Worm (Caenorhabditis elegans) whole organism, young adult: ENCODE data around the gene T27A8.7.
"Not testable (repeated sequence)": the region's sequence is repeated elsewhere in the genome, so short reads cannot be mapped to it uniquely, and the experiment has no call there.

Experiments used
- B0019.2 ChIP-seq: fragments of 200-800 bp; sonication (Bioruptor generic); conservative IDR thresholded peaks from 2 replicates; pipeline ENCODE4 v1.3.6; 2022; ENCODE audit warnings: missing genetic modification reagents, missing genetic modification characterization, missing compliant biosample characterization
- B0035.1 ChIP-seq: sonication (generic microtip); optimal IDR thresholded peaks from 2 replicates; lab custom pipeline; 2016; ENCODE audit warnings: missing genetic modification characterization, mild to moderate bottlenecking, missing compliant biosample characterization, missing genotype, missing genetic modification reagents
- D2030.7 ChIP-seq: fragments of 200-800 bp; sonication (Bioruptor generic); IDR thresholded peaks from 2 replicates; pipeline ENCODE4 v1.3.6; 2022; ENCODE audit warnings: missing genetic modification reagents, missing genetic modification characterization, missing compliant biosample characterization
- F39B2.1 ChIP-seq: fragments of 200-800 bp; sonication (Bioruptor generic); IDR thresholded peaks from 2 replicates; pipeline ENCODE4 v1.3.6; 2022; ENCODE audit warnings: missing genetic modification reagents, missing genetic modification characterization, missing compliant biosample characterization
- F49E8.2 ChIP-seq: sonication (generic microtip); optimal IDR thresholded peaks from 3 replicates; lab custom pipeline; 2017; ENCODE audit warnings: missing genetic modification characterization, mild to moderate bottlenecking, missing compliant biosample characterization, antibody characterized with exemption, moderate library complexity; ENCODE audit not compliant: insufficient read depth
- F57A8.1 ChIP-seq: fragments of 200-800 bp; sonication (Bioruptor generic); optimal IDR thresholded peaks from 2 replicates; lab custom pipeline; 2018; ENCODE audit warnings: mild to moderate bottlenecking, missing genetic modification characterization, moderate library complexity, missing compliant biosample characterization
- F57C9.4 ChIP-seq: sonication (generic microtip); optimal IDR thresholded peaks from 2 replicates; lab custom pipeline; 2017; ENCODE audit warnings: mild to moderate bottlenecking, missing genetic modification characterization, missing compliant biosample characterization
- akir-1 ChIP-seq: fragments of 200-800 bp; sonication (Bioruptor generic); optimal IDR thresholded peaks from 2 replicates; lab custom pipeline; 2018; ENCODE audit warnings: mild to moderate bottlenecking, missing genetic modification characterization, moderate library complexity, missing compliant biosample characterization
- ama-1 ChIP-seq, 3 experiments: fragments of 150-350 bp in 1 of 3; sonication (generic microtip) in 2 of 3; optimal IDR thresholded peaks; 2 replicates each; lab custom pipeline; 2014 to 2018; ENCODE audit warnings: missing biosample characterization in 2 of 3, missing genetic modification characterization in 2 of 3, missing genetic modification reagents in 2 of 3
- aptf-3 ChIP-seq: fragments of 200-800 bp; sonication (Bioruptor generic); IDR thresholded peaks from 2 replicates; pipeline ENCODE4 v1.3.6; 2022; ENCODE audit warnings: missing genetic modification characterization, missing compliant biosample characterization
- attf-3 ChIP-seq: fragments of 200-800 bp; sonication (Bioruptor generic); conservative IDR thresholded peaks from 2 replicates; pipeline ENCODE4 v1.3.6; 2022; ENCODE audit warnings: missing genetic modification reagents, missing genetic modification characterization, missing compliant biosample characterization
- attf-5 ChIP-seq: fragments of 200-800 bp; sonication (Bioruptor generic); optimal IDR thresholded peaks from 2 replicates; lab custom pipeline; 2018; ENCODE audit warnings: mild to moderate bottlenecking, missing genetic modification characterization, missing compliant biosample characterization
- ceh-79 ChIP-seq: sonication (generic microtip); optimal IDR thresholded peaks from 2 replicates; lab custom pipeline; 2017; ENCODE audit warnings: mild to moderate bottlenecking, missing genetic modification characterization, missing compliant biosample characterization
- chd-7 ChIP-seq: sonication (generic microtip); optimal IDR thresholded peaks from 2 replicates; lab custom pipeline; 2016; ENCODE audit warnings: mild to moderate bottlenecking, missing genetic modification characterization, moderate library complexity, missing compliant biosample characterization
- dpl-1 ChIP-seq: fragments of 150-350 bp; optimal IDR thresholded peaks from 2 replicates; lab custom pipeline; 2014; ENCODE audit warnings: missing biosample characterization, missing genetic modification reagents, missing genetic modification characterization
- efl-1 ChIP-seq: fragments of 150-350 bp; optimal IDR thresholded peaks from 2 replicates; lab custom pipeline; 2014; ENCODE audit warnings: missing biosample characterization, missing genetic modification reagents, missing genetic modification characterization
- egl-18 ChIP-seq: fragments of 200-800 bp; sonication (Bioruptor generic); IDR thresholded peaks from 2 replicates; pipeline ENCODE4 v1.3.6; 2022; ENCODE audit warnings: missing genetic modification reagents, missing genetic modification characterization, missing compliant biosample characterization
- ekl-4 ChIP-seq: fragments of 200-800 bp; sonication (Bioruptor generic); IDR thresholded peaks from 2 replicates; pipeline ENCODE4 v1.3.6; 2022; ENCODE audit warnings: missing genetic modification reagents, missing genetic modification characterization, missing compliant biosample characterization
- him-1 ChIP-seq: sonication (generic microtip); optimal IDR thresholded peaks from 2 replicates; lab custom pipeline; 2016; ENCODE audit warnings: missing genotype, missing genetic modification reagents, missing genetic modification characterization, missing compliant biosample characterization
- hsf-1 ChIP-seq: fragments of 200-800 bp; sonication (Bioruptor generic); IDR thresholded peaks from 2 replicates; pipeline ENCODE4 v1.3.6; 2022; ENCODE audit warnings: missing genetic modification reagents, missing genetic modification characterization, missing compliant biosample characterization
- lag-1 ChIP-seq: fragments of 200-800 bp; sonication (Bioruptor generic); IDR thresholded peaks from 2 replicates; pipeline ENCODE4 v1.3.6; 2022; ENCODE audit warnings: missing genetic modification reagents, missing genetic modification characterization, missing compliant biosample characterization
- let-526 ChIP-seq: fragments of 200-800 bp; sonication (Bioruptor generic); IDR thresholded peaks from 2 replicates; pipeline ENCODE4 v1.3.6; 2022; ENCODE audit warnings: missing genetic modification reagents, missing genetic modification characterization, missing compliant biosample characterization
- lir-1 ChIP-seq: fragments of 200-800 bp; sonication (Bioruptor generic); conservative IDR thresholded peaks from 2 replicates; pipeline ENCODE4 v1.3.6; 2022; ENCODE audit warnings: missing genetic modification reagents, missing genetic modification characterization, missing compliant biosample characterization
- lsy-27 ChIP-seq: sonication (generic microtip); optimal IDR thresholded peaks from 2 replicates; lab custom pipeline; 2017; ENCODE audit warnings: missing genetic modification characterization, mild to moderate bottlenecking, missing compliant biosample characterization, antibody characterized with exemption, missing genotype, borderline replicate concordance; ENCODE audit not compliant: insufficient read depth
- madf-8 ChIP-seq: fragments of 200-800 bp; sonication (Bioruptor generic); conservative IDR thresholded peaks from 2 replicates; pipeline ENCODE4 v1.3.6; 2022; ENCODE audit warnings: missing genetic modification reagents, missing genetic modification characterization, missing compliant biosample characterization
- mcd-1 ChIP-seq: fragments of 200-800 bp; sonication (Bioruptor generic); IDR thresholded peaks from 2 replicates; pipeline ENCODE4 v1.3.6; 2022; ENCODE audit warnings: missing genetic modification reagents, missing genetic modification characterization, missing compliant biosample characterization
- nhr-120 ChIP-seq: fragments of 200-800 bp; sonication (Bioruptor generic); IDR thresholded peaks from 2 replicates; pipeline ENCODE4 v1.3.6; 2022; ENCODE audit warnings: missing genetic modification characterization, missing compliant biosample characterization
- pbrm-1 ChIP-seq: fragments of 200-800 bp; sonication (Bioruptor generic); IDR thresholded peaks from 2 replicates; pipeline ENCODE4 v1.3.6; 2022; ENCODE audit warnings: missing genetic modification reagents, missing genetic modification characterization, missing compliant biosample characterization
- pha-4 ChIP-seq: fragments of 150-350 bp; sonication (generic microtip); optimal IDR thresholded peaks from 2 replicates; lab custom pipeline; 2014; ENCODE audit warnings: missing biosample characterization, missing genetic modification reagents, missing genetic modification characterization
- repo-1 ChIP-seq: sonication (generic microtip); optimal IDR thresholded peaks from 2 replicates; lab custom pipeline; 2017; ENCODE audit warnings: mild to moderate bottlenecking, missing genetic modification characterization, missing compliant biosample characterization
- sdz-38 ChIP-seq: sonication (generic microtip); optimal IDR thresholded peaks from 2 replicates; lab custom pipeline; 2016; ENCODE audit warnings: missing genotype, missing genetic modification characterization, missing compliant biosample characterization
- somi-1 ChIP-seq: fragments of 200-800 bp; sonication (Bioruptor generic); optimal IDR thresholded peaks from 2 replicates; lab custom pipeline; 2018; ENCODE audit warnings: mild to moderate bottlenecking, missing genetic modification characterization, missing compliant biosample characterization
- sptf-2 ChIP-seq: fragments of 200-800 bp; sonication (Bioruptor generic); optimal IDR thresholded peaks from 2 replicates; lab custom pipeline; 2018; ENCODE audit warnings: mild to moderate bottlenecking, missing genetic modification characterization, missing compliant biosample characterization
- zim-3 ChIP-seq: sonication (generic microtip); optimal IDR thresholded peaks from 2 replicates; lab custom pipeline; 2017; ENCODE audit warnings: mild to moderate bottlenecking, missing genetic modification characterization, moderate library complexity, missing compliant biosample characterization
- ztf-25 ChIP-seq: fragments of 200-800 bp; sonication (Bioruptor generic); IDR thresholded peaks from 2 replicates; pipeline ENCODE4 v1.3.6; 2022; ENCODE audit warnings: missing genetic modification reagents, missing genetic modification characterization, missing compliant biosample characterization
- ztf-26 ChIP-seq: sonication (generic microtip); optimal IDR thresholded peaks from 2 replicates; lab custom pipeline; 2017; ENCODE audit warnings: missing genetic modification characterization, missing compliant biosample characterization

T27A8.7 gene

DNA sequence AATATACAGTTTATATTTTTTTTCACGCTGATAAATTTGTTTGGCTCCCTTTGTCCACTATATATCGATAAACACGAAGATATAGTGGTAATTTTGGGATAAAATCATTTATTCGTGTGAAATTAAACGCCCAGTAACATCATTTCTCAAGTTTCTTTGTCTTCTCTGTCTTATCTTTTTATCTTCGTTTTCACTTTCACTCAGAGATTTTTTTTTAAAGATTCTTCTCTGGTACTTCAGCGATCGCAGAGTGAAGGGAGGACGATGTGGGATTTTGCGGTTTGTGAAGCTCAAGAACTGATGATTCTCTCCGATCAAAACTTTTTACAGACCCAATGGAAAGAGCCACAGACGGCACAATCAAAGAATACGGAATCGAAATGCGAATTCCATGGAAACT is 7.0 kb downstream of the T27A8.7 start, which contains the start of gene T27A8.3:
Gene T27A8.3 (plus strand): TSS at position 301 of the 400 bp plus-strand sequence.
- TF ChIP-seq chd-7 (tag; lab: Kevin White, UChicago); F39B2.1; ama-1 (optimal IDR thresholded peaks at IDR 0.05; lab: Kevin White, UChicago); ama-1 (GFP tag; optimal IDR thresholded peaks at IDR 0.05; lab: Kevin White, UChicago): not testable (repeated sequence)

DNA sequence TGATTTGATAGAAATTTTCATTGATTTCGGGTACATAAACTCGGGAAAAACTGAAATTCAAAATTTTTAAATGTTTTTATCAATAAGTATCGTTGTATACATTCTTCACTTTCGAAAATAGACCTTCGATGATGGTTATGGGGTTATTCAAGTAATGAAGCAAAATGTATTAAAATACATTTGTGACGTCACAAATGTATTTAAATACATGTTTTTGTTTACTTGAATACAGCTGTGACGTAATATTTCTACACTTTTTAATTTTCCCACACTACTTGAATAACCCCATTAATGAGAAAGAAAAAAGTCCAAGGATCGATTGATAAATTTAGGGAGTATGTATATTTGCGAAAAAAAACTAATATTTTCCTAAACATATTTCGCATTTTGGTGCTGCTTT is 12.6 kb downstream of the T27A8.7 start:
- TF ChIP-seq ceh-79 (tag; lab: Kevin White, UChicago) (no peak), hsf-1 (no peak), lsy-27 (no peak), let-526 (GFP tag; lab: Robert Waterston, UW) (no peak), B0019.2 (no peak), ztf-25 (GFP tag; lab: Robert Waterston, UW) (no peak), nhr-120 (GFP tag; lab: Robert Waterston, UW) (no peak), B0035.1 (tag; lab: Kevin White, UChicago) (no peak), D2030.7 (GFP tag; lab: Robert Waterston, UW) (no peak), mcd-1 (GFP tag; lab: Robert Waterston, UW) (no peak), zim-3 (tag; lab: Kevin White, UChicago) (no peak)

DNA sequence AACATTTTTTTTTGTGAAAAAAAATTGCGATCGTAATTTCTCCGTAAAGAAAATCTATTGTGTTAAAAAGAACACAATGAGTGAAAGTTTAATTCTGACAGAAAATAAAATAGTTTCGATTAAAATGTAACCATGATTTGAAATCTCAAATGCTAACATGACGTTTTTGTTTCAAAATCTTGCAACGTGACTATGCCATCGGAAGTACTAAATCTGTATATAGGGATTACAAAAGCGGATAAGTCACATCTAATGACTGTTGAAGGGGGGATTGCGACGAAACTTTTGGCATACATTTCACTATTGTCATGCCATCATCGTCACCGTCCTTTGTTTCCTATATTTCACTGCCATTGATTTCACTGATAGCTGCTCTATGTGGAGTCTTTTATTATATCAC is 17.2 kb downstream of the T27A8.7 start, which contains the start of gene col-187:
Gene col-187 (plus strand): TSS at position 301 of the 400 bp plus-strand sequence.
- TF ChIP-seq somi-1, result no peak
- no peak for TF ChIP-seq pha-4 (tag; lab: Kevin White, UChicago)
- TF ChIP-seq egl-18 (GFP tag; lab: Robert Waterston, UW), result no peak
- TF ChIP-seq ztf-26 (tag; lab: Kevin White, UChicago), result no peak
- TF ChIP-seq sdz-38 (tag; lab: Kevin White, UChicago), result no peak
- no peak for TF ChIP-seq mcd-1 (GFP tag; lab: Robert Waterston, UW)
- no peak for TF ChIP-seq F57C9.4
- TF ChIP-seq sptf-2 (GFP tag; lab: Kevin White, UChicago), result no peak
- TF ChIP-seq F49E8.2 (tag; lab: Kevin White, UChicago), result no peak
- TF ChIP-seq attf-3 (GFP tag; lab: Robert Waterston, UW), result no peak
- no peak for TF ChIP-seq aptf-3 (GFP tag; lab: Robert Waterston, UW)
- TF ChIP-seq dpl-1, result no peak
- no peak for TF ChIP-seq madf-8 (GFP tag; lab: Robert Waterston, UW)
- no peak for TF ChIP-seq repo-1 (tag; lab: Kevin White, UChicago)
- no peak for TF ChIP-seq lag-1 (GFP tag; lab: Robert Waterston, UW)
- no peak for TF ChIP-seq F57A8.1 (GFP tag; lab: Kevin White, UChicago)
- no peak for TF ChIP-seq him-1 (tag; lab: Kevin White, UChicago)
- no peak for TF ChIP-seq lir-1 (GFP tag; lab: Robert Waterston, UW)
- TF ChIP-seq, all 124 proteins: peak for 0

DNA sequence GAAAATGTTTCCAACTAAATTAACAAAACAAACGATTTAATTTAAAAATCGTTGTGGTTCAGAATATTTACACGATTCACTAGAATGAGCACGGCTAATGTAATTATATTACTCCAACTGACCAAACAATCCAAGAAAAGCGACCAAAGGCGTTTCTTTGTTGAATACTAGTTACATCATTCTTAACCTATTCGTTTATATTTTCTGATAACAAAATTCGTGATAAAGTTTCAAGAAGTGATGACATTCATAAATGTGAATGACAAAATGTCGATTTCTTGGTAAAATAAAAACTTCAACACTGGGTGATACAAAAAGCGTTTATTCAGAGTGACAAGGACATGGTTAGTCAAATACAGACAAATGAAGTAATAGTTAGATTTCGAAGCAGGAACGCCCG is 21.1 kb downstream of the T27A8.7 start, which contains the start of gene C30F2.4:
Gene C30F2.4 (minus strand): TSS at position 101 of the 400 bp plus-strand sequence.
- TF ChIP-seq efl-1 (GFP tag; lab: Kevin White, UChicago) (no peak), ekl-4 (GFP tag; lab: Robert Waterston, UW) (no peak), F57A8.1 (GFP tag; lab: Kevin White, UChicago) (no peak), chd-7 (tag; lab: Kevin White, UChicago) (no peak), akir-1 (GFP tag; lab: Kevin White, UChicago) (no peak), let-526 (GFP tag; lab: Robert Waterston, UW) (no peak), pbrm-1 (no peak), attf-5 (GFP tag; lab: Kevin White, UChicago) (no peak)
